Worm (Caenorhabditis elegans): ENCODE data around the gene F57A8.6.
A peak's percentile ranks its signal among the peaks of the same experiment; 100 is the strongest.

The F57A8.6 gene

DNA sequence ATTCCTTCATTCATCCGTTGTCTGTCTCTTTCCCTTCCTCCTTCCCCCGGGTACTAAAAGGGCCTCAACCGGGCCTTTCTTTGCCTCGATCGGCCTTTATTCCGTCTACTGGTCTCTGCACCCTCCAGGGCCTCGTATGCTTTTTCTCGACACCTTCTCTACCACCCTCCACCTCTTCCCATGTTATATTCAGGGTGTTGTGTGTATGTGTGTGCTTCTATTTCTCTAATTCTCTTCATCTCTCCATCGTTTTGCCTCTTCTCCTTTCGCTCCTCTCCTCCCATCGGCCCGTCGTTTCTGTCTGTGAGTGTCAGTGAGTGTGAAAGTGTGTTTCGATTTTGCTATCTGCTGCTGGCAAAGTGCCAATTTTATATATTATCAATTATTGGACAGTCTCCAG, 33.9 kb downstream of the F57A8.6 start (continued):
- no peak for TF ChIP-seq F49E8.2 (tag; optimal IDR thresholded peaks at IDR 0.05; ENCODE audit: insufficient read depth)
- no peak for TF ChIP-seq ceh-91 (GFP tag; IDR thresholded peaks at IDR 0.05)
- no peak for TF ChIP-seq nhr-179 (tag; optimal IDR thresholded peaks at IDR 0.05)
- TF ChIP-seq ztf-28 (GFP tag; IDR thresholded peaks at IDR 0.05), result no peak
- peak; percentile 33 for TF ChIP-seq tbp1 (GFP tag; optimal IDR thresholded peaks at IDR 0.05)
- TF ChIP-seq lin-35 (GFP tag; optimal IDR thresholded peaks at IDR 0.05), result peak in 1 of 3 experiments; percentile 28
- no peak for TF ChIP-seq hmg-20 (GFP tag; IDR thresholded peaks at IDR 0.05)
- TF ChIP-seq him-1 (tag; optimal IDR thresholded peaks at IDR 0.05), result no peak
- peak; percentile 36; the same call in 1 of the 2 replicates for TF ChIP-seq cebp-1 (GFP tag; IDR thresholded peaks at IDR 0.05)
- TF ChIP-seq cebp-1 (tag; optimal IDR thresholded peaks at IDR 0.05), result peak; percentile 71
- TF ChIP-seq hmg-1.2 (GFP tag; IDR thresholded peaks at IDR 0.05), result peak; percentile 83
- TF ChIP-seq Y56A3A.18 (GFP tag; IDR thresholded peaks at IDR 0.05), result peak; percentile 82
- TF ChIP-seq madf-10 (tag; optimal IDR thresholded peaks at IDR 0.05), result peak; percentile 47
- no peak for TF ChIP-seq mes-4 (tag; optimal IDR thresholded peaks at IDR 0.05)
- no peak for TF ChIP-seq F55B11.4 (tag; optimal IDR thresholded peaks at IDR 0.05; ENCODE audit: borderline replicate concordance, insufficient read depth)
- peak; percentile 55 for TF ChIP-seq lin-40 (tag; optimal IDR thresholded peaks at IDR 0.05)
- no peak for TF ChIP-seq Y79H2A.3 (GFP tag; conservative IDR thresholded peaks at IDR 0.05)
- TF ChIP-seq hlh-26 (GFP tag; conservative IDR thresholded peaks at IDR 0.05), result no peak
- TF ChIP-seq F57C9.4 (tag; optimal IDR thresholded peaks at IDR 0.05), result no peak
- TF ChIP-seq F23B12.7 (tag; optimal IDR thresholded peaks at IDR 0.05; ENCODE audit: insufficient read depth), result no peak
- no peak for TF ChIP-seq F10E7.11 (tag; optimal IDR thresholded peaks at IDR 0.05)
- TF ChIP-seq atf-7 (tag; optimal IDR thresholded peaks at IDR 0.05), result peak; percentile 38
- no peak for TF ChIP-seq rcor-1 (GFP tag; IDR thresholded peaks at IDR 0.05)
- no peak for TF ChIP-seq madf-3 (GFP tag; IDR thresholded peaks at IDR 0.05)
- no peak for TF ChIP-seq ekl-4 (GFP tag; IDR thresholded peaks at IDR 0.05)
- TF ChIP-seq mcd-1 (GFP tag; IDR thresholded peaks at IDR 0.05), result peak; percentile 59
- TF ChIP-seq aptf-2 (GFP tag; conservative IDR thresholded peaks at IDR 0.05), result no peak
- TF ChIP-seq ceh-40 (GFP tag; IDR thresholded peaks at IDR 0.05), result no peak
- TF ChIP-seq B0336.3 (GFP tag; IDR thresholded peaks at IDR 0.05), result peak; percentile 69
- no peak for TF ChIP-seq C17E4.6 (GFP tag; IDR thresholded peaks at IDR 0.05)
- no peak for TF ChIP-seq F22D6.2 (tag; optimal IDR thresholded peaks at IDR 0.05)
- no peak for TF ChIP-seq unc-62 (GFP tag; optimal IDR thresholded peaks at IDR 0.05)
- no peak for TF ChIP-seq madf-6 (GFP tag; IDR thresholded peaks at IDR 0.05)
- peak; percentile 68 for TF ChIP-seq lir-1 (GFP tag; conservative IDR thresholded peaks at IDR 0.05)
- no peak for TF ChIP-seq ceh-100 (GFP tag; IDR thresholded peaks at IDR 0.05)
- TF ChIP-seq somi-1 (GFP tag; optimal IDR thresholded peaks at IDR 0.05), result no peak
- TF ChIP-seq mxl-1 (tag; optimal IDR thresholded peaks at IDR 0.05), result no peak
- TF ChIP-seq nfya-2 (GFP tag; IDR thresholded peaks at IDR 0.05), result no peak
- TF ChIP-seq ceh-79 (tag; optimal IDR thresholded peaks at IDR 0.05), result no peak
- TF ChIP-seq akir-1 (GFP tag; optimal IDR thresholded peaks at IDR 0.05), result no peak
- TF ChIP-seq madf-8 (GFP tag; conservative IDR thresholded peaks at IDR 0.05), result no peak
- TF ChIP-seq athp-1 (tag; optimal IDR thresholded peaks at IDR 0.05), result no peak
- TF ChIP-seq bed-1 (GFP tag; IDR thresholded peaks at IDR 0.05), result no peak
- peak; percentile 54 for TF ChIP-seq ztf-26 (tag; optimal IDR thresholded peaks at IDR 0.05)
- no peak for TF ChIP-seq ceh-58 (GFP tag; IDR thresholded peaks at IDR 0.05)
- TF ChIP-seq rec-8 (tag; optimal IDR thresholded peaks at IDR 0.05), result no peak
- no peak for TF ChIP-seq lsy-27 (tag; optimal IDR thresholded peaks at IDR 0.05; ENCODE audit: borderline replicate concordance, insufficient read depth)
- TF ChIP-seq B0019.2 (GFP tag; conservative IDR thresholded peaks at IDR 0.05), result no peak
- no peak for TF ChIP-seq ccch-3 (GFP tag; optimal IDR thresholded peaks at IDR 0.05)

Measured in whole organism, young adult.